Worm (Caenorhabditis elegans): ENCODE results near the gene pals-30.

pals-30 gene

ce11 chrIV:14576471-14576870 is 24.7 kb upstream of the pals-30 start (continued):
- no peak for TF ChIP-seq dpl-1 (GFP tag; optimal IDR thresholded peaks at IDR 0.05)
- peak; percentile 64 for TF ChIP-seq dve-1 (tag; optimal IDR thresholded peaks at IDR 0.05; ENCODE audit: insufficient read depth)

- TF ChIP-seq ZK337.2 (GFP tag; IDR thresholded peaks at IDR 0.05), result no peak
- TF ChIP-seq F37D6.2 (tag; optimal IDR thresholded peaks at IDR 0.05), result no peak
- no peak for TF ChIP-seq hlh-30 (tag; optimal IDR thresholded peaks at IDR 0.05; ENCODE audit: insufficient read depth)
- TF ChIP-seq hlh-11 (tag; optimal IDR thresholded peaks at IDR 0.05), result no peak
- TF ChIP-seq T20F7.1 (GFP tag; optimal IDR thresholded peaks at IDR 0.05), result no peak
Observed at ce11 chrIV:14574282-14574869, 22.6 kb upstream of the pals-30 start, which contains the start of the genes Y57G11B.3 and Y57G11B.5. Y57G11B.3 (minus strand) TSS chrIV:14574382. Y57G11B.5 (plus strand) TSS chrIV:14574819.

DNA sequence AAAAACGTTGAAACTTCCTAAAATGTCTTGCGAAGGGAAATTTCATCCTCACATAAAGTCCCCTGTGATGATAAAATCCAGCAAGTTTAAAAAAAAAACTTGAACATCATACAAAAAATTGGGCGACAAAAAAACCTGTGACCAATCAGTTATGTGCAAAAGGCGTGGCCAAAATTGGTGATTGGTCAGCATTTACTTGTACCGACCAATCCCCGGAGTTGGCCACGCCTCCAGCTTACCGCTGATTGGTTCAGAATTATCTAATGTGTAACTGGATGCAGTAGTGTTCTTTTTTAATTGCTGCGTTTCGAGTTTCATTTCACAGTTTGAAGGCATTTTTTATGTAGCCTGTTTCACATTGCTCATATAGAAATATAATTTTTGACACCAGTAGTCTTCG is 21.3 kb upstream of the pals-30 start:
- TF ChIP-seq aha-1 (tag) (no peak), F26F4.8 (GFP tag; conservative IDR thresholded peaks at IDR 0.05) (no peak), nhr-10 (tag; optimal IDR thresholded peaks at IDR 0.05) (no peak), nhr-42 (GFP tag; IDR thresholded peaks at IDR 0.05) (no peak), tag-97 (GFP tag; IDR thresholded peaks at IDR 0.05) (no peak), snpc-1.2 (GFP tag; IDR thresholded peaks at IDR 0.05) (no peak), saeg-2 (GFP tag; IDR thresholded peaks at IDR 0.05) (no peak), nhr-25 (tag; optimal IDR thresholded peaks at IDR 0.05; ENCODE audit: borderline replicate concordance, insufficient read depth) (no peak)

- TF ChIP-seq ceh-20 (GFP tag; IDR thresholded peaks at IDR 0.05) (no peak), zfp-2 (tag; optimal IDR thresholded peaks at IDR 0.05) (no peak), dmd-6 (GFP tag; IDR thresholded peaks at IDR 0.05) (no peak), lin-13 (GFP tag; optimal IDR thresholded peaks at IDR 0.05) (no peak), ztf-11 (tag; optimal IDR thresholded peaks at IDR 0.05) (no peak), nhr-48 (tag; optimal IDR thresholded peaks at IDR 0.05) (no peak), ces-1 (GFP tag; optimal IDR thresholded peaks at IDR 0.05) (no peak), ztf-7 (tag; optimal IDR thresholded peaks at IDR 0.05) (no peak), ctbp-1 (GFP tag; IDR thresholded peaks at IDR 0.05) (no peak), Y105C5A.15 (GFP tag; IDR thresholded peaks at IDR 0.05) (no peak), skn-1 (tag; optimal IDR thresholded peaks at IDR 0.05) (no peak), aly-2 (tag; optimal IDR thresholded peaks at IDR 0.05) (no peak), zip-11 (GFP tag; IDR thresholded peaks at IDR 0.05) (no peak), daf-16 (GFP tag; optimal IDR thresholded peaks at IDR 0.05) (no peak), daf-16 (tag; optimal IDR thresholded peaks at IDR 0.05) (no peak), F37D6.2 (tag; optimal IDR thresholded peaks at IDR 0.05) (no peak), vab-7 (GFP tag; IDR thresholded peaks at IDR 0.05) (no peak)
Observed at ce11 chrIV:14572607-14573006, 20.8 kb upstream of the pals-30 start, which contains the start of gene glb-34. glb-34 (minus strand) TSS chrIV:14572707.

DNA sequence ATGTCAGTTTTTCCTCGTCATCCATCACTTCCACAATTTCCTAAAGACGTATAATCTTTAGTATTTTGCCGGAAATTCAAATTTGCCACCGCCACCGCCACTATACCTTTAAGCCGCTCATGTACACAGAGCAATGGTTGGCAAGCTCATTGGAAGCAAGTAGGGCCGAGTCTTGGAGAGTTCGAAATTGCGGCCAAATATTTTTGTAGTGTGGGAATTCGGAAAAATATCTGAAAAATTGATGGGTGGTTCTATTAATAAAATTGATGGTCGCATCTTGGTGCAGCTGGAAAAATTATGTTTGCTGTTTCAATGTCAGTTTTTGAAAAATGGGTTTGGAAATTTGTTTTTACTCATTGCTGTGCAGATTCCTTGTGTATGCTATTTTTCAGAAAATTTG is 19.9 kb upstream of the pals-30 start:
- peak; percentile 94 for TF ChIP-seq aha-1 (tag)
- TF ChIP-seq lim-7 (GFP tag; IDR thresholded peaks at IDR 0.05), result no peak
- no peak for TF ChIP-seq ztf-11 (tag; optimal IDR thresholded peaks at IDR 0.05)

DNA sequence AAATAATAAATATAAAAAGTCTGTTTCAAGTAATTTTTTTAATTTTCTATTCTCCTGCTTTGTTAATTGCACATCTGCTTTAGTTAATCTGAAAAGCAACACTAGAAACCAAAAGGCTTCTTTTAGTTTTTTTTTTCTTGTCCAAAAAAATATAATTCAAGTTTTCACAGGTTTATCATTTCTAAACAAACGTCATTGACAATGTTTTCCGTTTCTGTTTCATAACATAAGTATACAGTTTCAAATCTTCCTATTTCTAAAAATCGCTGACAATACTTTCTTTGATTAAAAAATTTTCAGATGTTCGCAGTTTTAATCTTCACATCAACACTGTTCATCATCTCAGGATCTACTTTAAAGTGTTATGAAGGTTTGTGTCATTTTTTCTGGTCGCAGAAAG is 13.3 kb upstream of the pals-30 start, which contains the start of gene Y57G11B.2:
Gene Y57G11B.2 (plus strand): TSS at position 301 of the 400 bp plus-strand sequence.
- no peak for TF ChIP-seq madf-9 (GFP tag; conservative IDR thresholded peaks at IDR 0.05)
- no peak for TF ChIP-seq F26F4.8 (GFP tag; conservative IDR thresholded peaks at IDR 0.05)
- no peak for TF ChIP-seq lim-7 (GFP tag; IDR thresholded peaks at IDR 0.05)
- TF ChIP-seq unc-39 (tag; optimal IDR thresholded peaks at IDR 0.05), result no peak
- TF ChIP-seq ceh-32 (tag; optimal IDR thresholded peaks at IDR 0.05; ENCODE audit: poor library complexity), result no peak
- no peak for TF ChIP-seq daf-12 (tag; optimal IDR thresholded peaks at IDR 0.05)
- TF ChIP-seq nhr-28 (tag; optimal IDR thresholded peaks at IDR 0.05), result no peak
- TF ChIP-seq hif-1 (tag; optimal IDR thresholded peaks at IDR 0.05), result no peak
- no peak for TF ChIP-seq daf-16 (GFP tag; optimal IDR thresholded peaks at IDR 0.05)
- TF ChIP-seq daf-16 (tag; optimal IDR thresholded peaks at IDR 0.05), result no peak
- no peak for TF ChIP-seq mxl-3 (GFP tag; optimal IDR thresholded peaks at IDR 0.05)
- no peak for TF ChIP-seq daf-8 (GFP tag; IDR thresholded peaks at IDR 0.05)
- no peak for TF ChIP-seq attf-4 (tag; optimal IDR thresholded peaks at IDR 0.05)
- TF ChIP-seq ceh-62 (tag; optimal IDR thresholded peaks at IDR 0.05), result no peak
- no peak for TF ChIP-seq daf-19 (GFP tag; conservative IDR thresholded peaks at IDR 0.05)
- no peak for TF ChIP-seq F49E8.2 (tag; optimal IDR thresholded peaks at IDR 0.05; ENCODE audit: borderline replicate concordance)
